Fruit fly (Drosophila melanogaster): ENCODE data around the gene CG7102.

CG7102 gene

DNA sequence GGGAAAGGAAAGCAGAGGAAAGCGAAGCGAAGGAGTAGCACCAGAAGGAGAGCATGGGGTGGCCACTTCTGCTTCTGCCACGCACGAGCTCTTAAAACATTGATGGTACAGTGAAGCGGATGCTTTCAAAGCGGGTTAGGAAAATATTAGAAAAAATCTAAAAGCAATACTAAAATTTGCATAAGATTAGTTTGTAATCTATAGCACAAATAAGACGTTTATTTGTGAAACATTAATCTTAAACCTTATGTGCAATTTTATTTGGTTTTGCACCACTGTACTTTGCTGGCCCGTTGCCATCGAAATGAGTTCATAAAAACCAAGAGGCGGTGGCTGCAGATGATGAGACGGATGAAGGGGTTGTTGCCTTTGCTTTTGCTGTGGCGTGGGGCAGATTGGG lies 38.1 kb upstream of the CG7102 start (continued):
- TF ChIP-seq ewg (GFP tag; optimal IDR thresholded peaks at IDR 0.05) (peak; percentile 77), klu (GFP tag; IDR thresholded peaks at IDR 0.05) (peak; percentile 76), CG10431 (GFP tag; optimal IDR thresholded peaks at IDR 0.05) (peak; percentile 57), CG31365 (tag; optimal IDR thresholded peaks at IDR 0.05) (peak; percentile 75)

DNA sequence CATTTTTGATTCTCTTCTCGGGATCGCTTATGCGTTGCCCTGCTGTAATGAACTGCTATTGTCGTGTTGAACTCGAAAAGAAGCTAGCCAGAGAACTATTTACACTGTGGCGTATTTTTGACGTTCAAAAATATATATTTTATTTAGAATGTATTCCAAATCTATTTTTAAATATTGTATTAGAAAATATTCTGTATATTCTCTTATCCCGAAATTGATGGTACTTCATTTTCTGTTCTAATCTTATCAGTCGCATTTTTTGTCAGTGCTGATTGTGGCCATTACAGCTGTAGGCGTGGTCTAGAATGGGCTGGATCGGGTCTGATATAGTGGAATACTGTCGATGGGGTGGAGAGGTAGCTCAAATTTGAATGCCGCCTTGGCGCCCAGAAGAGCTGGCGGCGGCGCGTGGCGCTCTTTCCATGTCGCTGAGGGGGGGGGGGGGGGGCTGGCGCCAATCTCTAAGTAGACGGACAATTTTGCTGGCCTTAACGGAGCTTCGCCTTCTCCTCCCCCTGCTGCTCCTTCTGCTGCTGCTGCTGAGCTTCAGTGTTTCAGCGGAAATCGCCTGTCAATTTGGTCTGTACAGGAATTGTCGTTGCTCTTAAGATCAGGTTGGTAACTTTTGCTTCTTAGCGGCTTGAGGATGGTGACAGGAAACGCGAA lies 36.5 kb upstream of the CG7102 start:
- TF ChIP-seq CG2678 (tag; optimal IDR thresholded peaks at IDR 0.05) (peak; percentile 8), crc (GFP tag; optimal IDR thresholded peaks at IDR 0.05) (no peak), Oli (tag; optimal IDR thresholded peaks at IDR 0.05) (no peak), CG2889 (GFP tag; IDR thresholded peaks at IDR 0.05) (no peak), CG11723 (GFP tag; optimal IDR thresholded peaks at IDR 0.05) (no peak), Chrac-16 (GFP tag; optimal IDR thresholded peaks at IDR 0.05) (no peak), CG12391 (tag; optimal IDR thresholded peaks at IDR 0.05) (peak; percentile 6), CG7556 (GFP tag; optimal IDR thresholded peaks at IDR 0.05) (no peak), CG3163 (GFP tag; optimal IDR thresholded peaks at IDR 0.05) (no peak), CG13123 (GFP tag; optimal IDR thresholded peaks at IDR 0.05) (no peak), ttk (GFP tag; IDR thresholded peaks at IDR 0.05) (no peak), scrt (GFP tag; optimal IDR thresholded peaks at IDR 0.05) (no peak), Mrtf (GFP tag; IDR thresholded peaks at IDR 0.05) (no peak), dmrt99B (tag; optimal IDR thresholded peaks at IDR 0.05) (peak; percentile 19), sens (GFP tag) (peak; percentile 43), CG10431 (GFP tag; optimal IDR thresholded peaks at IDR 0.05) (no peak), Asciz (GFP tag; optimal IDR thresholded peaks at IDR 0.05) (no peak), Max (GFP tag; optimal IDR thresholded peaks at IDR 0.05) (no peak), slbo (GFP tag; IDR thresholded peaks at IDR 0.05) (peak; percentile 31; the same call in 1 of the 2 replicates), sd (tag; optimal IDR thresholded peaks at IDR 0.05) (peak; percentile 17), hth (optimal IDR thresholded peaks at IDR 0.05) (no peak), Sox100B (GFP tag; optimal IDR thresholded peaks at IDR 0.05) (no peak), row (GFP tag; IDR thresholded peaks at IDR 0.05) (peak; percentile 59), D19A (tag; optimal IDR thresholded peaks at IDR 0.05) (no peak), CG4730 (GFP tag; IDR thresholded peaks at IDR 0.05) (no peak), chn (GFP tag; optimal IDR thresholded peaks at IDR 0.05) (no peak), tna (GFP tag; IDR thresholded peaks at IDR 0.05; ENCODE audit: partially characterized antibody) (0 out of 2 replicates have a peak, but pooled peaks have one; percentile 0), CG14860 (GFP tag; IDR thresholded peaks at IDR 0.05; ENCODE audit: partially characterized antibody) (no peak), Xbp1 (GFP tag; optimal IDR thresholded peaks at IDR 0.05) (no peak), Eip74EF (GFP tag; optimal IDR thresholded peaks at IDR 0.05) (no peak), salm (tag; optimal IDR thresholded peaks at IDR 0.05) (no peak), Taf1 (GFP tag; IDR thresholded peaks at IDR 0.05) (no peak), unpg (GFP tag; optimal IDR thresholded peaks at IDR 0.05) (peak; percentile 30), ac (GFP tag; optimal IDR thresholded peaks at IDR 0.05) (no peak), CG9609 (GFP tag; optimal IDR thresholded peaks at IDR 0.05) (no peak), CG15011 (GFP tag; optimal IDR thresholded peaks at IDR 0.05) (no peak), CG10366 (GFP tag; IDR thresholded peaks at IDR 0.05) (no peak), Bgb (GFP tag; IDR thresholded peaks at IDR 0.05; ENCODE audit: partially characterized antibody) (no peak), grau (tag; optimal IDR thresholded peaks at IDR 0.05) (peak; percentile 19), Med (GFP tag) (no peak), CG3407 (GFP tag; optimal IDR thresholded peaks at IDR 0.05) (no peak), Sox102F (GFP tag; optimal IDR thresholded peaks at IDR 0.05) (peak; percentile 14), psq (GFP tag; optimal IDR thresholded peaks at IDR 0.05) (no peak), PHDP (tag; optimal IDR thresholded peaks at IDR 0.05) (peak; percentile 25), Lim3 (GFP tag; IDR thresholded peaks at IDR 0.05) (no peak)
